Worm (Caenorhabditis elegans) whole organism, L3 larva: ENCODE data around the gene atln-2.

Experiments
- ceh-82 ChIP-seq: fragments of 150-350 bp; optimal IDR thresholded peaks from 2 replicates; lab custom pipeline; 2014; ENCODE audit warnings: missing biosample characterization, missing genetic modification characterization
- egl-27 ChIP-seq: sonication (generic microtip); optimal IDR thresholded peaks from 4 replicates; lab custom pipeline; 2017; ENCODE audit warnings: missing biosample characterization, missing genetic modification reagents, missing genetic modification characterization
- fos-1 ChIP-seq: fragments of 150-350 bp; optimal IDR thresholded peaks from 2 replicates; lab custom pipeline; 2014; ENCODE audit warnings: missing biosample characterization, missing genetic modification characterization
- hmg-11 ChIP-seq: sonication (generic microtip); optimal IDR thresholded peaks from 2 replicates; lab custom pipeline; 2016; ENCODE audit warnings: missing genetic modification characterization, missing compliant biosample characterization
- nhr-23 ChIP-seq: fragments of 150-350 bp; optimal IDR thresholded peaks from 2 replicates; lab custom pipeline; 2014; ENCODE audit warnings: missing biosample characterization, missing genetic modification reagents, missing genetic modification characterization
- snpc-4 ChIP-seq: fragments of 150-350 bp; optimal IDR thresholded peaks from 2 replicates; lab custom pipeline; 2014; ENCODE audit warnings: missing biosample characterization, missing genetic modification characterization
- unc-62 ChIP-seq: fragments of 150-350 bp; sonication (generic microtip); optimal IDR thresholded peaks from 4 replicates; lab custom pipeline; 2014; ENCODE audit warnings: missing biosample characterization, missing genetic modification reagents, missing genetic modification characterization
- ztf-11 ChIP-seq: fragments of 150-350 bp; optimal IDR thresholded peaks from 2 replicates; lab custom pipeline; 2014; ENCODE audit warnings: missing biosample characterization, missing genetic modification characterization

ce11 chrIV:14932640-14933039 is 48.8 kb upstream of the atln-2 start, which contains the start of gene Y57G11C.1131:
- TF ChIP-seq egl-27: no peak
- TF ChIP-seq unc-62 (GFP tag; lab: Kevin White, UChicago): no peak
- no peak for TF ChIP-seq fos-1 (tag; lab: Kevin White, UChicago)
- no peak for TF ChIP-seq ztf-11 (tag; lab: Kevin White, UChicago)
- TF ChIP-seq snpc-4 (tag; lab: Kevin White, UChicago): no peak
- TF ChIP-seq hmg-11 (tag; lab: Kevin White, UChicago): no peak
- no peak for TF ChIP-seq nhr-23 (tag; lab: Kevin White, UChicago)
- no peak for TF ChIP-seq ceh-82 (tag; lab: Kevin White, UChicago)
